Fruit fly (Drosophila melanogaster) whole organism, embryonic: Measurements from ENCODE around the gene InR.
A peak's percentile ranks its signal among the peaks of the same experiment; 100 is the strongest.

ENCODE experiments used
- Ada2b ChIP-seq: fragments of 200-800 bp; sonication (Bioruptor generic); IDR thresholded peaks from 2 replicates; pipeline ENCODE4 v1.3.6; 2022; ENCODE audit warnings: missing biosample characterization, missing genetic modification characterization
- CG10274 ChIP-seq: fragments of 200-800 bp; sonication (Bioruptor generic); optimal IDR thresholded peaks from 3 replicates; lab custom pipeline; 2017; ENCODE audit warnings: missing biosample characterization, mild to moderate bottlenecking, missing genetic modification characterization
- CG10654 ChIP-seq: fragments of 200-800 bp; sonication (Bioruptor generic); optimal IDR thresholded peaks from 2 replicates; lab custom pipeline; 2016; ENCODE audit warnings: missing biosample characterization, missing genetic modification characterization
- CG11695 ChIP-seq: fragments of 200-800 bp; sonication (Bioruptor generic); IDR thresholded peaks from 3 replicates; pipeline ENCODE4 v1.3.6; 2022; ENCODE audit warnings: missing biosample characterization, missing genetic modification characterization
- CG15479 ChIP-seq: fragments of 200-800 bp; sonication (Bioruptor generic); optimal IDR thresholded peaks from 3 replicates; lab custom pipeline; 2019; ENCODE audit warnings: missing biosample characterization, mild to moderate bottlenecking, missing genetic modification characterization, moderate library complexity
- CG17802 ChIP-seq: fragments of 200-800 bp; sonication (Bioruptor generic); optimal IDR thresholded peaks from 2 replicates; lab custom pipeline; 2018; ENCODE audit warnings: missing biosample characterization, mild to moderate bottlenecking, missing genetic modification characterization, moderate library complexity
- CG18476 ChIP-seq: fragments of 200-800 bp; sonication (Bioruptor generic); optimal IDR thresholded peaks from 2 replicates; lab custom pipeline; 2016; ENCODE audit warnings: missing biosample characterization, mild to moderate bottlenecking, missing genetic modification characterization
- CG18599 ChIP-seq: fragments of 200-800 bp; sonication (Bioruptor generic); optimal IDR thresholded peaks from 3 replicates; lab custom pipeline; 2017; ENCODE audit warnings: missing biosample characterization, missing genetic modification characterization, mild to moderate bottlenecking, moderate library complexity, missing genetic modification reagents
- CG2199 ChIP-seq: fragments of 200-800 bp; sonication (Bioruptor generic); IDR thresholded peaks from 3 replicates; pipeline ENCODE4 v1.3.6; 2022; ENCODE audit warnings: missing biosample characterization, missing genetic modification characterization
- CG2712 ChIP-seq: fragments of 200-800 bp; optimal IDR thresholded peaks from 3 replicates; lab custom pipeline; 2019; ENCODE audit warnings: missing biosample characterization, mild to moderate bottlenecking, missing genetic modification characterization, moderate library complexity
- CG34224 ChIP-seq: fragments of 200-800 bp; sonication (Bioruptor generic); IDR thresholded peaks from 3 replicates; pipeline ENCODE4 v1.3.6; 2022; ENCODE audit warnings: missing biosample characterization, missing genetic modification characterization; ENCODE audit not compliant: partially characterized antibody
- CG43689 ChIP-seq: fragments of 200-800 bp; sonication (Bioruptor generic); IDR thresholded peaks from 2 replicates; pipeline ENCODE4 v1.3.6; 2022; ENCODE audit warnings: missing biosample characterization, missing genetic modification characterization
- CG4707 ChIP-seq: fragments of 200-800 bp; sonication (Bioruptor generic); optimal IDR thresholded peaks from 2 replicates; lab custom pipeline; 2018; ENCODE audit warnings: missing biosample characterization, mild to moderate bottlenecking, missing genetic modification characterization, moderate library complexity
- CG5953 ChIP-seq: fragments of 200-800 bp; sonication (Bioruptor generic); IDR thresholded peaks from 2 replicates; pipeline ENCODE4 v1.3.6; 2022; ENCODE audit warnings: missing biosample characterization, missing genetic modification characterization
- CG6272 ChIP-seq: fragments of 200-800 bp; sonication (Bioruptor generic); IDR thresholded peaks from 2 replicates; pipeline ENCODE4 v1.3.6; 2022; ENCODE audit warnings: missing biosample characterization, missing genetic modification characterization
- CG8388 ChIP-seq: fragments of 200-800 bp; sonication (Bioruptor generic); optimal IDR thresholded peaks from 2 replicates; lab custom pipeline; 2019; ENCODE audit warnings: missing biosample characterization, mild to moderate bottlenecking, missing genetic modification characterization, moderate library complexity
- CG9437 ChIP-seq: fragments of 200-800 bp; sonication (Bioruptor generic); optimal IDR thresholded peaks from 2 replicates; lab custom pipeline; 2018; ENCODE audit warnings: missing biosample characterization, mild to moderate bottlenecking, missing genetic modification characterization
- CrebB ChIP-seq: fragments of 200-800 bp; sonication (Bioruptor generic); optimal IDR thresholded peaks from 3 replicates; lab custom pipeline; 2018; ENCODE audit warnings: missing biosample characterization, mild to moderate bottlenecking, missing genetic modification characterization
- D19B ChIP-seq: fragments of 200-800 bp; sonication (Bioruptor generic); optimal IDR thresholded peaks from 2 replicates; lab custom pipeline; 2017; ENCODE audit warnings: missing biosample characterization, mild to moderate bottlenecking, missing genetic modification characterization
- Doc3 ChIP-seq: fragments of 200-800 bp; sonication (Bioruptor generic); IDR thresholded peaks from 3 replicates; pipeline ENCODE4 v1.3.6; 2022; ENCODE audit warnings: missing biosample characterization, missing genetic modification characterization; ENCODE audit not compliant: partially characterized antibody
- Elba2 ChIP-seq: fragments of 200-800 bp; sonication (Bioruptor generic); optimal IDR thresholded peaks from 3 replicates; lab custom pipeline; 2016; ENCODE audit warnings: missing biosample characterization, missing genetic modification characterization
- Ets97D ChIP-seq: fragments of 200-800 bp; sonication (Bioruptor generic); optimal IDR thresholded peaks from 3 replicates; lab custom pipeline; 2016; ENCODE audit warnings: missing biosample characterization, missing genetic modification characterization
- H15 ChIP-seq: fragments of 200-800 bp; sonication (Bioruptor generic); IDR thresholded peaks from 3 replicates; pipeline ENCODE4 v1.3.6; 2022; ENCODE audit warnings: missing biosample characterization, missing genetic modification characterization
- HLHmδ ChIP-seq: fragments of 200-800 bp; sonication (Bioruptor generic); optimal IDR thresholded peaks from 2 replicates; lab custom pipeline; 2018; ENCODE audit warnings: missing biosample characterization, mild to moderate bottlenecking, missing genetic modification characterization, moderate library complexity
- HmgZ ChIP-seq: fragments of 200-800 bp; sonication (Bioruptor generic); optimal IDR thresholded peaks from 2 replicates; lab custom pipeline; 2018; ENCODE audit warnings: missing biosample characterization, mild to moderate bottlenecking, missing genetic modification characterization
- Hmr ChIP-seq: fragments of 200-800 bp; sonication (Bioruptor generic); optimal IDR thresholded peaks from 3 replicates; lab custom pipeline; 2017; ENCODE audit warnings: mild to moderate bottlenecking, missing biosample characterization, missing genetic modification reagents, missing genetic modification characterization
- Hr78 ChIP-seq, 2 experiments: fragments of 200-800 bp in 1 of 2; fragments of >200 bp in 1 of 2; sonication (Bioruptor generic) in 1 of 2; optimal IDR thresholded peaks; 2 replicates each; lab custom pipeline; 2017 to 2019; ENCODE audit warnings: missing biosample characterization in 2 of 2, missing genetic modification characterization in 2 of 2, mild to moderate bottlenecking in 1 of 2, moderate library complexity in 1 of 2
- Oaz ChIP-seq: fragments of 200-800 bp; sonication (Bioruptor generic); IDR thresholded peaks from 2 replicates; pipeline ENCODE4 v1.3.6; 2022; ENCODE audit warnings: missing biosample characterization, missing genetic modification characterization
- Scr ChIP-seq: fragments of 200-800 bp; sonication (Bioruptor generic); IDR thresholded peaks from 2 replicates; pipeline ENCODE4 v1.3.6; 2022; ENCODE audit warnings: missing biosample characterization, missing genetic modification characterization; ENCODE audit not compliant: partially characterized antibody
- Sin3A ChIP-seq: fragments of >200 bp; optimal IDR thresholded peaks from 2 replicates; lab custom pipeline; 2018
- Six4 ChIP-seq: fragments of 200-800 bp; sonication (Bioruptor generic); optimal IDR thresholded peaks from 2 replicates; lab custom pipeline; 2016; ENCODE audit warnings: missing biosample characterization, missing genetic modification characterization
- aop ChIP-seq: fragments of 200-800 bp; sonication (Bioruptor generic); IDR thresholded peaks from 2 replicates; pipeline ENCODE4 v1.3.6; 2022; ENCODE audit warnings: missing biosample characterization, missing genetic modification characterization
- ato ChIP-seq: fragments of 200-800 bp; sonication (Bioruptor generic); IDR thresholded peaks from 2 replicates; pipeline ENCODE4 v1.3.6; 2022; ENCODE audit warnings: missing biosample characterization, missing genetic modification characterization; ENCODE audit not compliant: partially characterized antibody
- bbx ChIP-seq: fragments of 200-800 bp; sonication (Bioruptor generic); IDR thresholded peaks from 2 replicates; pipeline ENCODE4 v1.3.6; 2022; ENCODE audit warnings: missing biosample characterization, missing genetic modification characterization; ENCODE audit not compliant: partially characterized antibody
- bigmax ChIP-seq: fragments of 200-800 bp; sonication (Bioruptor generic); optimal IDR thresholded peaks from 2 replicates; lab custom pipeline; 2018; ENCODE audit warnings: missing biosample characterization, mild to moderate bottlenecking, missing genetic modification characterization
- cas ChIP-seq: fragments of 200-800 bp; sonication (Bioruptor generic); IDR thresholded peaks from 2 replicates; pipeline ENCODE4 v1.3.6; 2022; ENCODE audit warnings: missing biosample characterization, missing genetic modification characterization
- chm ChIP-seq: fragments of 200-800 bp; sonication (Bioruptor generic); IDR thresholded peaks from 2 replicates; pipeline ENCODE4 v1.3.6; 2022; ENCODE audit warnings: missing biosample characterization, missing genetic modification characterization
- crp ChIP-seq, 2 experiments: fragments of 200-800 bp; sonication (Bioruptor generic); optimal IDR thresholded peaks; 2 replicates in 1 of 2; 3 replicates in 1 of 2; lab custom pipeline; 2017; ENCODE audit warnings: missing biosample characterization in 2 of 2, missing genetic modification characterization in 2 of 2, mild to moderate bottlenecking in 1 of 2, moderate library complexity in 1 of 2
- danr ChIP-seq: fragments of 200-800 bp; sonication (Bioruptor generic); IDR thresholded peaks from 2 replicates; pipeline ENCODE4 v1.3.6; 2022; ENCODE audit warnings: missing biosample characterization, missing genetic modification characterization
- jumu ChIP-seq: fragments of 200-800 bp; sonication (Bioruptor generic); optimal IDR thresholded peaks from 3 replicates; lab custom pipeline; 2016; ENCODE audit warnings: missing biosample characterization, missing genetic modification characterization
- knrl ChIP-seq: fragments of 200-800 bp; sonication (Bioruptor generic); IDR thresholded peaks from 3 replicates; pipeline ENCODE4 v1.3.6; 2022; ENCODE audit warnings: missing biosample characterization, missing genetic modification characterization; ENCODE audit not compliant: partially characterized antibody
- lola ChIP-seq, 3 experiments: fragments of >200 bp in 2 of 3; fragments of 200-800 bp in 1 of 3; sonication (Bioruptor generic) in 1 of 3; optimal IDR thresholded peaks; 2 replicates each; lab custom pipeline; 2017 to 2019; ENCODE audit warnings: missing biosample characterization in 3 of 3, missing genetic modification characterization in 3 of 3, mild to moderate bottlenecking in 1 of 3, moderate library complexity in 1 of 3
- maf-S ChIP-seq: fragments of 200-800 bp; sonication (Bioruptor generic); optimal IDR thresholded peaks from 2 replicates; lab custom pipeline; 2016; ENCODE audit warnings: missing biosample characterization, missing genetic modification characterization
- mirr ChIP-seq: fragments of 200-800 bp; sonication (Bioruptor generic); optimal IDR thresholded peaks from 3 replicates; lab custom pipeline; 2018; ENCODE audit warnings: missing biosample characterization, mild to moderate bottlenecking, missing genetic modification characterization
- pfk ChIP-seq: fragments of 200-800 bp; sonication (Bioruptor generic); optimal IDR thresholded peaks from 2 replicates; lab custom pipeline; 2018; ENCODE audit warnings: missing biosample characterization, mild to moderate bottlenecking, missing genetic modification characterization, moderate library complexity
- pita ChIP-seq: fragments of 200-800 bp; sonication (Bioruptor generic); optimal IDR thresholded peaks from 2 replicates; lab custom pipeline; 2017; ENCODE audit warnings: missing biosample characterization, mild to moderate bottlenecking, missing genetic modification characterization
- ranshi ChIP-seq: fragments of 200-800 bp; sonication (Bioruptor generic); IDR thresholded peaks from 2 replicates; pipeline ENCODE4 v1.3.6; 2022; ENCODE audit warnings: missing biosample characterization, missing genetic modification characterization
- sr ChIP-seq: fragments of 200-800 bp; sonication (Bioruptor generic); IDR thresholded peaks from 3 replicates; pipeline ENCODE4 v1.3.6; 2022; ENCODE audit warnings: missing biosample characterization, missing genetic modification characterization
- tap ChIP-seq: fragments of 200-800 bp; optimal IDR thresholded peaks from 3 replicates; lab custom pipeline; 2019; ENCODE audit warnings: missing biosample characterization, mild to moderate bottlenecking, missing genetic modification characterization, moderate library complexity
- tgo ChIP-seq: fragments of 200-800 bp; sonication (Bioruptor generic); IDR thresholded peaks from 3 replicates; pipeline ENCODE4 v1.3.6; 2022; ENCODE audit warnings: missing biosample characterization, missing genetic modification characterization

InR gene

dm6 chr3R:21584296-21584936, 34.7 kb downstream of the InR start (continued):
- TF ChIP-seq CG4707 (GFP tag; lab: Kevin White, UChicago): no peak
- TF ChIP-seq tap (tag; lab: Kevin White, UChicago): no peak
- no peak for TF ChIP-seq D19B (GFP tag; lab: Kevin White, UChicago)
- no peak for TF ChIP-seq pita (GFP tag; lab: Kevin White, UChicago)
- peak; percentile 26 for TF ChIP-seq HmgZ (tag; lab: Kevin White, UChicago)
- TF ChIP-seq CG18599: peak; percentile 51
- no peak for TF ChIP-seq Ada2b (GFP tag; lab: Robert Waterston, UW)
- TF ChIP-seq Sin3A (lab: Kevin White, UChicago): no peak
- TF ChIP-seq Doc3: no peak
- no peak for TF ChIP-seq CG8388 (GFP tag; lab: Kevin White, UChicago)
- no peak for TF ChIP-seq sr (GFP tag; lab: Robert Waterston, UW)
- TF ChIP-seq CG15479 (GFP tag; lab: Kevin White, UChicago): no peak
- TF ChIP-seq CG43689: no peak
- no peak for TF ChIP-seq Six4 (GFP tag; lab: Kevin White, UChicago)
- no peak for TF ChIP-seq CG11695 (GFP tag; lab: Robert Waterston, UW)
- no peak for TF ChIP-seq Elba2 (GFP tag; lab: Kevin White, UChicago)
- no peak for TF ChIP-seq H15
- TF ChIP-seq CG18476 (GFP tag; lab: Kevin White, UChicago): no peak
- TF ChIP-seq cas (GFP tag; lab: Robert Waterston, UW): no peak
- no peak for TF ChIP-seq Oaz (GFP tag; lab: Robert Waterston, UW)
- no peak for TF ChIP-seq CG2712
- no peak for TF ChIP-seq bbx (GFP tag; lab: Robert Waterston, UW)
- no peak for TF ChIP-seq chm (GFP tag; lab: Robert Waterston, UW)
- TF ChIP-seq CG9437 (GFP tag; lab: Kevin White, UChicago): no peak
- TF ChIP-seq Ets97D (GFP tag; lab: Kevin White, UChicago): no peak
- TF ChIP-seq Hmr (GFP tag; lab: Kevin White, UChicago): peak; percentile 35
- TF ChIP-seq ranshi: no peak
- no peak for TF ChIP-seq Hr78 (GFP tag; optimal IDR thresholded peaks at IDR 0.05; lab: Kevin White, UChicago)
- no peak for TF ChIP-seq bigmax (GFP tag; lab: Kevin White, UChicago)
- TF ChIP-seq CG17802: no peak
- TF ChIP-seq danr: no peak
- no peak for TF ChIP-seq CG6272 (GFP tag; lab: Robert Waterston, UW)
- no peak for TF ChIP-seq ato
- TF ChIP-seq mirr (GFP tag; lab: Kevin White, UChicago): peak; percentile 46
- TF ChIP-seq HLHmδ (GFP tag; lab: Kevin White, UChicago): no peak
- TF ChIP-seq crp (GFP tag; optimal IDR thresholded peaks at IDR 0.05; lab: Kevin White, UChicago): no peak
- TF ChIP-seq CG10654 (GFP tag; lab: Kevin White, UChicago): no peak
- no peak for TF ChIP-seq CG10274 (GFP tag; lab: Kevin White, UChicago)
- TF ChIP-seq jumu: no peak
- no peak for TF ChIP-seq CG5953 (GFP tag; lab: Robert Waterston, UW)
- TF ChIP-seq CG34224 (GFP tag; lab: Robert Waterston, UW): no peak
- TF ChIP-seq aop (GFP tag; lab: Robert Waterston, UW): no peak
- peak; percentile 9 for TF ChIP-seq pfk (GFP tag; lab: Kevin White, UChicago)
- TF ChIP-seq maf-S (GFP tag; lab: Kevin White, UChicago): no peak
- peak; percentile 2 for TF ChIP-seq CrebB (tag; lab: Kevin White, UChicago)
- no peak for TF ChIP-seq knrl (GFP tag; lab: Robert Waterston, UW)
- TF ChIP-seq tgo (GFP tag; lab: Robert Waterston, UW): no peak
- TF ChIP-seq CG2199 (GFP tag; lab: Robert Waterston, UW): 0 out of 3 replicates have a peak, but pooled peaks have one; percentile 60
- no peak for TF ChIP-seq Scr (GFP tag; lab: Robert Waterston, UW)
- no peak for TF ChIP-seq lola (GFP tag; optimal IDR thresholded peaks at IDR 0.05; lab: Kevin White, UChicago)
